Worm (Caenorhabditis elegans) whole organism, L1 larva: Measurements from ENCODE around the gene ebp-2.

Experiments
- C16A3.4 ChIP-seq: fragments of 150-350 bp; optimal IDR thresholded peaks from 2 replicates; lab custom pipeline; 2014; ENCODE audit warnings: missing biosample characterization, missing genetic modification characterization
- F16B12.6 ChIP-seq: fragments of 150-350 bp; optimal IDR thresholded peaks from 2 replicates; lab custom pipeline; 2014; ENCODE audit warnings: missing biosample characterization, missing genetic modification characterization
- Y116A8C.19 ChIP-seq: sonication (generic microtip); optimal IDR thresholded peaks from 2 replicates; lab custom pipeline; 2016; ENCODE audit warnings: missing compliant biosample characterization, missing genetic modification characterization, borderline replicate concordance
- aha-1 ChIP-seq: fragments of 150-350 bp; optimal IDR thresholded peaks from 2 replicates; lab custom pipeline; 2014; ENCODE audit warnings: missing biosample characterization, missing genetic modification characterization
- alr-1 ChIP-seq: fragments of 200-800 bp; sonication (Bioruptor generic); optimal IDR thresholded peaks from 2 replicates; lab custom pipeline; 2018; ENCODE audit warnings: borderline replicate concordance, mild to moderate bottlenecking, missing genetic modification characterization, missing compliant biosample characterization
- aly-2 ChIP-seq: fragments of 150-350 bp; optimal IDR thresholded peaks from 2 replicates; lab custom pipeline; 2014; ENCODE audit warnings: missing biosample characterization, missing genetic modification characterization
- ceh-63 ChIP-seq: fragments of 200-800 bp; sonication (Bioruptor generic); optimal IDR thresholded peaks from 2 replicates; lab custom pipeline; 2018; ENCODE audit warnings: mild to moderate bottlenecking, missing genetic modification characterization, missing compliant biosample characterization
- ceh-82 ChIP-seq, 3 experiments: fragments of 150-350 bp in 1 of 3; sonication (generic microtip) in 2 of 3; optimal IDR thresholded peaks; 2 replicates each; lab custom pipeline; 2014 to 2017; ENCODE audit warnings: missing biosample characterization in 3 of 3, missing genetic modification characterization in 3 of 3
- ceh-90 ChIP-seq: sonication (generic microtip); optimal IDR thresholded peaks from 2 replicates; lab custom pipeline; 2016; ENCODE audit warnings: missing genetic modification characterization, missing compliant biosample characterization
- ces-1 ChIP-seq: fragments of 150-350 bp; optimal IDR thresholded peaks from 2 replicates; lab custom pipeline; 2014; ENCODE audit warnings: missing biosample characterization, missing genetic modification reagents, missing genetic modification characterization
- dpl-1 ChIP-seq, 3 experiments: fragments of 150-350 bp in 2 of 3; sonication (generic microtip) in 1 of 3; optimal IDR thresholded peaks; 2 replicates each; lab custom pipeline; 2014 to 2017; ENCODE audit warnings: missing biosample characterization in 3 of 3, missing genetic modification characterization in 3 of 3, missing genetic modification reagents in 3 of 3
- efl-3 ChIP-seq: fragments of 200-800 bp; sonication (Bioruptor generic); optimal IDR thresholded peaks from 2 replicates; lab custom pipeline; 2018; ENCODE audit warnings: mild to moderate bottlenecking, missing genetic modification characterization, missing compliant biosample characterization
- egl-13 ChIP-seq: sonication (generic microtip); optimal IDR thresholded peaks from 2 replicates; lab custom pipeline; 2016; ENCODE audit warnings: missing genotype, missing genetic modification reagents, missing genetic modification characterization, missing compliant biosample characterization
- elt-2 ChIP-seq: sonication (generic microtip); optimal IDR thresholded peaks from 2 replicates; lab custom pipeline; 2016; ENCODE audit warnings: missing genetic modification characterization, mild to moderate bottlenecking, inconsistent platforms, missing compliant biosample characterization, missing genetic modification reagents
- elt-3 ChIP-seq, 6 experiments: fragments of 150-350 bp in 1 of 6; sonication (generic microtip); optimal IDR thresholded peaks; 2 replicates each; lab custom pipeline; 2017 to 2018; ENCODE audit warnings: missing biosample characterization in 6 of 6, missing genetic modification characterization in 6 of 6, inconsistent platforms in 1 of 6
- ets-5 ChIP-seq: fragments of 200-800 bp; sonication (Bioruptor generic); IDR thresholded peaks from 2 replicates; pipeline ENCODE4 v1.3.6; 2022; ENCODE audit warnings: missing genetic modification characterization, missing compliant biosample characterization
- fkh-8 ChIP-seq: sonication (generic microtip); optimal IDR thresholded peaks from 2 replicates; lab custom pipeline; 2016; ENCODE audit warnings: mild to moderate bottlenecking, missing genetic modification characterization, missing compliant biosample characterization
- hlh-17 ChIP-seq: fragments of 200-800 bp; sonication (Bioruptor generic); optimal IDR thresholded peaks from 2 replicates; lab custom pipeline; 2018; ENCODE audit warnings: missing genetic modification characterization, mild to moderate bottlenecking, missing compliant biosample characterization, moderate library complexity, borderline replicate concordance
- hlh-4 ChIP-seq: sonication (generic microtip); optimal IDR thresholded peaks from 2 replicates; lab custom pipeline; 2016; ENCODE audit warnings: mild to moderate bottlenecking, missing genetic modification characterization, missing compliant biosample characterization
- hpl-2 ChIP-seq: fragments of 150-350 bp; optimal IDR thresholded peaks from 2 replicates; lab custom pipeline; 2014; ENCODE audit warnings: missing biosample characterization, missing genetic modification reagents, missing genetic modification characterization
- irx-1 ChIP-seq: sonication (generic microtip); optimal IDR thresholded peaks from 2 replicates; lab custom pipeline; 2016; ENCODE audit warnings: missing genetic modification characterization, missing compliant biosample characterization
- isw-1 ChIP-seq: fragments of 200-800 bp; sonication (Bioruptor generic); IDR thresholded peaks from 2 replicates; pipeline ENCODE4 v1.3.6; 2022; ENCODE audit warnings: missing genetic modification characterization, missing compliant biosample characterization
- jun-1 ChIP-seq: fragments of 150-350 bp; optimal IDR thresholded peaks from 2 replicates; lab custom pipeline; 2014; ENCODE audit warnings: missing biosample characterization, missing genetic modification reagents, missing genetic modification characterization
- lin-13 ChIP-seq: fragments of 150-350 bp; optimal IDR thresholded peaks from 2 replicates; lab custom pipeline; 2014; ENCODE audit warnings: missing biosample characterization, missing genetic modification reagents, missing genetic modification characterization
- lin-15B ChIP-seq: fragments of 150-350 bp; sonication (generic microtip); optimal IDR thresholded peaks from 3 replicates; lab custom pipeline; 2014; ENCODE audit warnings: missing biosample characterization, missing genetic modification characterization
- lin-35 ChIP-seq, 2 experiments: fragments of 150-350 bp; optimal IDR thresholded peaks; 2 replicates each; lab custom pipeline; 2014; ENCODE audit warnings: missing biosample characterization in 2 of 2, missing genetic modification characterization in 2 of 2, missing genetic modification reagents in 2 of 2
- lin-39 ChIP-seq: fragments of 150-350 bp; optimal IDR thresholded peaks from 2 replicates; lab custom pipeline; 2014; ENCODE audit warnings: missing biosample characterization, missing genetic modification reagents, missing genetic modification characterization
- lir-3 ChIP-seq: sonication (generic microtip); optimal IDR thresholded peaks from 2 replicates; lab custom pipeline; 2016; ENCODE audit warnings: mild to moderate bottlenecking, missing genetic modification characterization, moderate library complexity, missing compliant biosample characterization; ENCODE audit not compliant: poor library complexity
- lsy-2 ChIP-seq, 2 experiments: fragments of 150-350 bp; optimal IDR thresholded peaks; 2 replicates each; lab custom pipeline; 2014; ENCODE audit warnings: missing biosample characterization in 2 of 2, missing genetic modification characterization in 2 of 2
- mab-9 ChIP-seq: fragments of 200-800 bp; sonication (Bioruptor generic); IDR thresholded peaks from 2 replicates; pipeline ENCODE4 v1.3.6; 2022; ENCODE audit warnings: missing genetic modification reagents, missing genetic modification characterization, missing compliant biosample characterization
- mef-2 ChIP-seq: fragments of 150-350 bp; optimal IDR thresholded peaks from 2 replicates; lab custom pipeline; 2014; ENCODE audit warnings: missing biosample characterization, missing genetic modification characterization
- mep-1 ChIP-seq: fragments of 150-350 bp; optimal IDR thresholded peaks from 2 replicates; lab custom pipeline; 2014; ENCODE audit warnings: missing biosample characterization, missing genetic modification characterization
- nhr-11 ChIP-seq: fragments of 150-350 bp; optimal IDR thresholded peaks from 2 replicates; lab custom pipeline; 2014; ENCODE audit warnings: missing biosample characterization, missing genetic modification characterization
- nhr-237 ChIP-seq: fragments of 150-350 bp; optimal IDR thresholded peaks from 2 replicates; lab custom pipeline; 2014; ENCODE audit warnings: missing biosample characterization, missing genetic modification characterization
- nhr-28 ChIP-seq: fragments of 150-350 bp; optimal IDR thresholded peaks from 2 replicates; lab custom pipeline; 2014; ENCODE audit warnings: missing biosample characterization, missing genetic modification characterization
- nhr-71 ChIP-seq: sonication (generic microtip); optimal IDR thresholded peaks from 2 replicates; lab custom pipeline; 2016; ENCODE audit warnings: mild to moderate bottlenecking, missing genetic modification characterization, moderate library complexity, missing compliant biosample characterization
- nhr-76 ChIP-seq: sonication (generic microtip); optimal IDR thresholded peaks from 2 replicates; lab custom pipeline; 2017; ENCODE audit warnings: missing biosample characterization, missing genetic modification characterization
- nhr-77 ChIP-seq: fragments of 150-350 bp; optimal IDR thresholded peaks from 2 replicates; lab custom pipeline; 2014; ENCODE audit warnings: missing biosample characterization, missing genetic modification characterization
- nhr-84 ChIP-seq: sonication (generic microtip); optimal IDR thresholded peaks from 2 replicates; lab custom pipeline; 2017; ENCODE audit warnings: missing biosample characterization, missing genetic modification characterization
- pag-3 ChIP-seq: sonication (generic microtip); optimal IDR thresholded peaks from 2 replicates; lab custom pipeline; 2017; ENCODE audit warnings: missing genetic modification characterization, mild to moderate bottlenecking, missing compliant biosample characterization, antibody characterized with exemption, borderline replicate concordance; ENCODE audit not compliant: insufficient read depth
- pax-3 ChIP-seq: fragments of 200-800 bp; sonication (Bioruptor generic); optimal IDR thresholded peaks from 2 replicates; lab custom pipeline; 2018; ENCODE audit warnings: mild to moderate bottlenecking, missing genetic modification characterization, moderate library complexity, missing compliant biosample characterization
- pqm-1 ChIP-seq: sonication (generic microtip); optimal IDR thresholded peaks from 3 replicates; lab custom pipeline; 2017; ENCODE audit warnings: missing biosample characterization, missing genetic modification characterization
- rnt-1 ChIP-seq: sonication (generic microtip); optimal IDR thresholded peaks from 2 replicates; lab custom pipeline; 2016; ENCODE audit warnings: mild to moderate bottlenecking, missing genetic modification characterization, moderate library complexity, missing compliant biosample characterization
- skn-1 ChIP-seq: fragments of 150-350 bp; optimal IDR thresholded peaks from 2 replicates; lab custom pipeline; 2014; ENCODE audit warnings: missing biosample characterization, missing genetic modification characterization
- snu-23 ChIP-seq: sonication (generic microtip); optimal IDR thresholded peaks from 2 replicates; lab custom pipeline; 2016; ENCODE audit warnings: missing genetic modification characterization, missing compliant biosample characterization
- sup-37 ChIP-seq: fragments of 200-800 bp; sonication (Bioruptor generic); optimal IDR thresholded peaks from 2 replicates; lab custom pipeline; 2018; ENCODE audit warnings: mild to moderate bottlenecking, missing genetic modification characterization, missing compliant biosample characterization
- tlp-1 ChIP-seq: fragments of 150-350 bp; optimal IDR thresholded peaks from 2 replicates; lab custom pipeline; 2014; ENCODE audit warnings: missing biosample characterization, missing genetic modification characterization
- unc-130 ChIP-seq: fragments of 150-350 bp; optimal IDR thresholded peaks from 2 replicates; lab custom pipeline; 2017; ENCODE audit warnings: missing biosample characterization, missing genetic modification characterization, inconsistent platforms
- vab-15 ChIP-seq: sonication (generic microtip); optimal IDR thresholded peaks from 2 replicates; lab custom pipeline; 2017; ENCODE audit warnings: missing genotype, mild to moderate bottlenecking, missing genetic modification characterization, missing compliant biosample characterization
- xbp-1 ChIP-seq: sonication (generic microtip); optimal IDR thresholded peaks from 2 replicates; lab custom pipeline; 2016; ENCODE audit warnings: missing genetic modification characterization, missing compliant biosample characterization
- zag-1 ChIP-seq: fragments of 150-350 bp; optimal IDR thresholded peaks from 2 replicates; lab custom pipeline; 2014; ENCODE audit warnings: missing biosample characterization, missing genetic modification characterization

ebp-2 gene

DNA sequence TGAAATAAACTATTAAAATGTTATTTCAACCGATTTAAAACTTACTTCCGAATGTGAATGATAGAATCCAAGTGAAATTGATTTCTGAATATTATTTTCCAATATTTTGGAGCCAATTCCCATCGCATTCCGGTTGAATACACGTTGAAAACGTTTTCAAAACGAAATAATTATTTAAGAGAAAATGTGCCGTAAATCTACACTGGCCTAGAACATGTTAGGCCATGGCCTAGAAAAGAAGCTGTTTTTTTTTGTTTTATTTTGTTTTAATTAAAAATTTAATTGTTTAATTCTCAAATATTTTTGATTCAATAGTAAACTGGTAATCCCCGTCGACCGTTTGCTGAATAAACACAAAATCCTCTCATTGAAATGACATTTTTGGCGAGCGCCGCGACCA is 21.4 kb downstream of the ebp-2 start (continued):
- TF ChIP-seq mef-2 (tag; lab: Kevin White, UChicago), result no peak
- TF ChIP-seq aha-1, result no peak
- no peak for TF ChIP-seq aly-2
- no peak for TF ChIP-seq efl-3 (GFP tag; lab: Kevin White, UChicago)
- no peak for TF ChIP-seq pax-3
- no peak for TF ChIP-seq tlp-1 (tag; lab: Kevin White, UChicago)
- no peak for TF ChIP-seq nhr-76 (tag; lab: Kevin White, UChicago)
- TF ChIP-seq fkh-8 (tag; lab: Kevin White, UChicago), result no peak
- TF ChIP-seq rnt-1, result peak; percentile 15
- peak in 1 of 3 experiments; percentile 27 for TF ChIP-seq dpl-1 (GFP tag; optimal IDR thresholded peaks at IDR 0.05; lab: Kevin White, UChicago)
- no peak for TF ChIP-seq sup-37
- peak; percentile 41 for TF ChIP-seq lir-3 (tag; lab: Kevin White, UChicago)
- no peak for TF ChIP-seq ets-5 (GFP tag; lab: Robert Waterston, UW)
- no peak for TF ChIP-seq nhr-237
- peak; percentile 46 for TF ChIP-seq ceh-90 (tag; lab: Kevin White, UChicago)
- no peak for TF ChIP-seq zag-1
- no peak for TF ChIP-seq elt-3 (tag; optimal IDR thresholded peaks at IDR 0.05; lab: Kevin White, UChicago)
- TF ChIP-seq hlh-17, result no peak
- TF ChIP-seq skn-1 (tag; lab: Kevin White, UChicago), result no peak
- no peak for TF ChIP-seq F16B12.6
- TF ChIP-seq lin-39 (tag; lab: Kevin White, UChicago), result no peak
- no peak for TF ChIP-seq nhr-84 (tag; lab: Kevin White, UChicago)
- TF ChIP-seq alr-1 (tag; lab: Kevin White, UChicago), result no peak

- TF ChIP-seq nhr-28 (tag; lab: Kevin White, UChicago) (no peak), lin-13 (GFP tag; lab: Kevin White, UChicago) (no peak), hpl-2 (GFP tag; lab: Kevin White, UChicago) (no peak), vab-15 (tag; lab: Kevin White, UChicago) (no peak), Y116A8C.19 (tag; lab: Kevin White, UChicago) (no peak), ces-1 (GFP tag; lab: Kevin White, UChicago) (no peak), ets-5 (GFP tag; lab: Robert Waterston, UW) (no peak), dpl-1 (GFP tag; optimal IDR thresholded peaks at IDR 0.05; lab: Kevin White, UChicago) (peak in 2 of 3 experiments; percentile 26 to 44), lsy-2 (tag; optimal IDR thresholded peaks at IDR 0.05; lab: Kevin White, UChicago) (peak; percentile 28 to 57), nhr-71 (peak; percentile 57), hlh-17 (no peak), nhr-237 (no peak), pqm-1 (tag; lab: Kevin White, UChicago) (no peak), lin-35 (GFP tag; optimal IDR thresholded peaks at IDR 0.05; lab: Kevin White, UChicago) (peak in 1 of 2 experiments; percentile 62), ceh-63 (GFP tag; lab: Kevin White, UChicago) (no peak), isw-1 (GFP tag; lab: Robert Waterston, UW) (no peak), egl-13 (tag; lab: Kevin White, UChicago) (no peak), nhr-76 (tag; lab: Kevin White, UChicago) (no peak), nhr-77 (tag; lab: Kevin White, UChicago) (peak; percentile 16), xbp-1 (tag; lab: Kevin White, UChicago) (peak; percentile 24), C16A3.4 (no peak), mep-1 (tag; lab: Kevin White, UChicago) (peak; percentile 76), tlp-1 (tag; lab: Kevin White, UChicago) (no peak), unc-130 (no peak), jun-1 (peak; percentile 42), lin-15B (tag; lab: Kevin White, UChicago) (no peak), irx-1 (tag; lab: Kevin White, UChicago) (no peak), nhr-11 (tag; lab: Kevin White, UChicago) (no peak), hlh-4 (tag; lab: Kevin White, UChicago) (no peak), pag-3 (tag; lab: Kevin White, UChicago) (no peak), snu-23 (GFP tag; lab: Kevin White, UChicago) (peak; percentile 60), ceh-82 (tag; optimal IDR thresholded peaks at IDR 0.05; lab: Kevin White, UChicago) (peak in 1 of 3 experiments; percentile 52), aly-2 (no peak), elt-2 (tag; lab: Kevin White, UChicago) (peak; percentile 8), mab-9 (GFP tag; lab: Robert Waterston, UW) (no peak), sup-37 (no peak)
Measured at ce11 chrII:11464427-11464944, 22.0 kb downstream of the ebp-2 start, which contains the start of the genes aars-1 and rga-1. Gene aars-1 (minus strand): TSS chrII:11464497. Gene rga-1 (plus strand): TSS chrII:11464894.
